Worm (Caenorhabditis elegans) whole organism, mixed stage, embryonic: ENCODE results near the gene F37B12.3.

ENCODE experiments used
- M03D4.4 ChIP-seq: sonication (generic microtip); optimal IDR thresholded peaks from 2 replicates; lab custom pipeline; 2017; ENCODE audit warnings: mild to moderate bottlenecking, missing genetic modification characterization, missing compliant biosample characterization
- bed-3 ChIP-seq: fragments of 200-800 bp; sonication (Bioruptor generic); optimal IDR thresholded peaks from 3 replicates; lab custom pipeline; 2018; ENCODE audit warnings: mild to moderate bottlenecking, missing genetic modification characterization, moderate library complexity, missing compliant biosample characterization
- blmp-1 ChIP-seq: fragments of 150-350 bp; optimal IDR thresholded peaks from 2 replicates; lab custom pipeline; 2014; ENCODE audit warnings: missing biosample characterization, missing genetic modification characterization
- ceh-39 ChIP-seq: fragments of 150-350 bp; optimal IDR thresholded peaks from 2 replicates; lab custom pipeline; 2014; ENCODE audit warnings: missing biosample characterization, missing genetic modification characterization
- ceh-43 ChIP-seq: fragments of 200-800 bp; sonication (Bioruptor generic); optimal IDR thresholded peaks from 2 replicates; lab custom pipeline; 2018; ENCODE audit warnings: mild to moderate bottlenecking, missing genetic modification characterization, moderate library complexity, missing compliant biosample characterization
- ceh-83 ChIP-seq: fragments of 200-800 bp; sonication (Bioruptor generic); optimal IDR thresholded peaks from 2 replicates; lab custom pipeline; 2018; ENCODE audit warnings: mild to moderate bottlenecking, missing genetic modification characterization, missing compliant biosample characterization
- ces-1 ChIP-seq: fragments of 150-350 bp; optimal IDR thresholded peaks from 2 replicates; lab custom pipeline; 2014; ENCODE audit warnings: missing biosample characterization, missing genetic modification reagents, missing genetic modification characterization
- cnd-1 ChIP-seq: fragments of 200-800 bp; sonication (Bioruptor generic); optimal IDR thresholded peaks from 2 replicates; lab custom pipeline; 2018; ENCODE audit warnings: mild to moderate bottlenecking, missing genetic modification characterization, missing compliant biosample characterization
- drap-1 ChIP-seq: fragments of 200-800 bp; sonication (Bioruptor generic); optimal IDR thresholded peaks from 3 replicates; lab custom pipeline; 2018; ENCODE audit warnings: mild to moderate bottlenecking, missing genetic modification characterization, missing compliant biosample characterization
- elt-1 ChIP-seq: sonication (generic microtip); optimal IDR thresholded peaks from 2 replicates; lab custom pipeline; 2017; ENCODE audit warnings: missing genetic modification characterization, mild to moderate bottlenecking, missing compliant biosample characterization, antibody characterized with exemption, moderate library complexity, borderline replicate concordance; ENCODE audit not compliant: insufficient read depth
- elt-3 ChIP-seq: fragments of 150-350 bp; optimal IDR thresholded peaks from 2 replicates; lab custom pipeline; 2014; ENCODE audit warnings: missing biosample characterization, missing genetic modification characterization
- flh-1 ChIP-seq: fragments of 200-800 bp; sonication (Bioruptor generic); optimal IDR thresholded peaks from 2 replicates; lab custom pipeline; 2018; ENCODE audit warnings: mild to moderate bottlenecking, missing genetic modification characterization, moderate library complexity, missing compliant biosample characterization
- ham-2 ChIP-seq: fragments of 200-800 bp; sonication (Bioruptor generic); optimal IDR thresholded peaks from 2 replicates; lab custom pipeline; 2018; ENCODE audit warnings: mild to moderate bottlenecking, missing genetic modification characterization, missing compliant biosample characterization
- hlh-1 ChIP-seq: fragments of 150-350 bp; optimal IDR thresholded peaks from 2 replicates; lab custom pipeline; 2014; ENCODE audit warnings: missing biosample characterization, missing genetic modification reagents, missing genetic modification characterization
- lin-13 ChIP-seq: fragments of 150-350 bp; optimal IDR thresholded peaks from 2 replicates; lab custom pipeline; 2014; ENCODE audit warnings: missing biosample characterization, missing genetic modification characterization
- lin-32 ChIP-seq: fragments of 200-800 bp; sonication (Bioruptor generic); optimal IDR thresholded peaks from 2 replicates; lab custom pipeline; 2018; ENCODE audit warnings: mild to moderate bottlenecking, missing genetic modification characterization, missing compliant biosample characterization
- mab-5 ChIP-seq: fragments of 150-350 bp; optimal IDR thresholded peaks from 2 replicates; lab custom pipeline; 2014; ENCODE audit warnings: missing biosample characterization, missing genetic modification characterization
- mep-1 ChIP-seq: fragments of 150-350 bp; optimal IDR thresholded peaks from 2 replicates; lab custom pipeline; 2017; ENCODE audit warnings: missing biosample characterization, missing genetic modification reagents, missing genetic modification characterization, inconsistent platforms
- mls-2 ChIP-seq: sonication (generic microtip); optimal IDR thresholded peaks from 2 replicates; lab custom pipeline; 2016; ENCODE audit warnings: mild to moderate bottlenecking, missing genetic modification characterization, moderate library complexity, missing compliant biosample characterization
- nhr-12 ChIP-seq: fragments of 150-350 bp; optimal IDR thresholded peaks from 2 replicates; lab custom pipeline; 2014; ENCODE audit warnings: missing biosample characterization, missing genetic modification characterization
- nhr-237 ChIP-seq: fragments of 150-350 bp; optimal IDR thresholded peaks from 2 replicates; lab custom pipeline; 2014; ENCODE audit warnings: missing biosample characterization, missing genetic modification characterization
- nhr-28 ChIP-seq: fragments of 150-350 bp; optimal IDR thresholded peaks from 2 replicates; lab custom pipeline; 2014; ENCODE audit warnings: missing biosample characterization, missing genetic modification characterization
- nhr-76 ChIP-seq: sonication (generic microtip); optimal IDR thresholded peaks from 2 replicates; lab custom pipeline; 2017; ENCODE audit warnings: missing biosample characterization, missing genetic modification characterization
- pha-4 ChIP-seq: fragments of 150-350 bp; optimal IDR thresholded peaks from 2 replicates; lab custom pipeline; 2018; ENCODE audit warnings: missing biosample characterization, missing genetic modification reagents, missing genetic modification characterization
- sem-2 ChIP-seq: fragments of 200-800 bp; sonication (Bioruptor generic); optimal IDR thresholded peaks from 2 replicates; lab custom pipeline; 2018; ENCODE audit warnings: mild to moderate bottlenecking, missing genetic modification characterization, missing compliant biosample characterization
- snpc-4 ChIP-seq: fragments of 150-350 bp; optimal IDR thresholded peaks from 2 replicates; lab custom pipeline; 2014; ENCODE audit warnings: missing biosample characterization, missing genetic modification characterization
- sptf-1 ChIP-seq: sonication (generic microtip); optimal IDR thresholded peaks from 2 replicates; lab custom pipeline; 2017; ENCODE audit warnings: mild to moderate bottlenecking, missing genetic modification characterization, moderate library complexity, missing compliant biosample characterization
- tbx-8 ChIP-seq: fragments of 200-800 bp; sonication (Bioruptor generic); optimal IDR thresholded peaks from 2 replicates; lab custom pipeline; 2018; ENCODE audit warnings: mild to moderate bottlenecking, missing genetic modification characterization, moderate library complexity, missing compliant biosample characterization
- unc-120 ChIP-seq: sonication (generic microtip); optimal IDR thresholded peaks from 2 replicates; lab custom pipeline; 2017; ENCODE audit warnings: missing genetic modification characterization, missing compliant biosample characterization; ENCODE audit not compliant: poor library complexity, severe bottlenecking
- unc-39 ChIP-seq: fragments of 150-350 bp; optimal IDR thresholded peaks from 2 replicates; lab custom pipeline; 2014; ENCODE audit warnings: missing biosample characterization, missing genetic modification characterization
- unc-62 ChIP-seq: fragments of 150-350 bp; optimal IDR thresholded peaks from 2 replicates; lab custom pipeline; 2014; ENCODE audit warnings: missing biosample characterization, missing genetic modification reagents, missing genetic modification characterization

The F37B12.3 gene

DNA sequence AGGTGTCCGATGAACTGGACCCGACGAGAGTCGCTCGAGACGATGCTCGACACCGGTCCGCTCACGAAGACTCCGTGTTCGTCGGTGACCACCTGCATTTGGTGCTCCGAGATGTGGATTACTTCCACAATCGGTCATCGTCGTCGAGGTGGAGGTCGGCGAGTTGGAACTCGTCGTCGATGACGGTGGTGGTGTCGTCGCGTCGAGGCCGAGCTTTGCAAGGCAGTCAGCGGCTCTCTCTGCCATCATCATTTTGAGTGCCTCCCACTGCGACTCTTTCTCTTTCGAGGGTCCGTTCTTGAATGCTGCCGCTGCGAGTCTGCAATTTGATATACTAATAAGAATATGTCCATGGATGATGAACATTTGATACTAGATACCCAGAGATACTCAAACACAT lies 33.5 kb downstream of the F37B12.3 start:
- TF ChIP-seq sptf-1 (tag; lab: Kevin White, UChicago) (no peak), hlh-1 (tag; lab: Kevin White, UChicago) (no peak), lin-32 (GFP tag; lab: Kevin White, UChicago) (no peak), snpc-4 (tag; lab: Kevin White, UChicago) (no peak), sem-2 (GFP tag; lab: Kevin White, UChicago) (no peak), M03D4.4 (no peak), ham-2 (GFP tag; lab: Kevin White, UChicago) (no peak), ces-1 (GFP tag; lab: Kevin White, UChicago) (no peak), ceh-39 (tag; lab: Kevin White, UChicago) (no peak), cnd-1 (tag; lab: Kevin White, UChicago) (no peak), drap-1 (GFP tag; lab: Kevin White, UChicago) (no peak), nhr-237 (tag; lab: Kevin White, UChicago) (no peak), blmp-1 (no peak), elt-3 (tag; lab: Kevin White, UChicago) (no peak), nhr-28 (tag; lab: Kevin White, UChicago) (no peak), mls-2 (no peak), ceh-83 (GFP tag; lab: Kevin White, UChicago) (no peak), bed-3 (GFP tag; lab: Kevin White, UChicago) (no peak)
- TF ChIP-seq, all 35 proteins: peak for 0

- TF ChIP-seq mls-2 = no peak
- TF ChIP-seq blmp-1 = no peak
- TF ChIP-seq lin-32 (GFP tag; lab: Kevin White, UChicago) = no peak
- no peak for TF ChIP-seq unc-120 (tag; lab: Kevin White, UChicago)
- TF ChIP-seq tbx-8 (GFP tag; lab: Kevin White, UChicago) = no peak
- TF ChIP-seq drap-1 (GFP tag; lab: Kevin White, UChicago) = no peak
- no peak for TF ChIP-seq mep-1 (tag; lab: Kevin White, UChicago)
- TF ChIP-seq unc-62 (GFP tag; lab: Kevin White, UChicago) = no peak
- no peak for TF ChIP-seq nhr-76 (tag; lab: Kevin White, UChicago)
- TF ChIP-seq elt-1 (tag; lab: Kevin White, UChicago) = no peak
- no peak for TF ChIP-seq unc-39 (tag; lab: Kevin White, UChicago)
- no peak for TF ChIP-seq ces-1 (GFP tag; lab: Kevin White, UChicago)
- TF ChIP-seq mab-5 (tag; lab: Kevin White, UChicago) = no peak
- TF ChIP-seq nhr-237 (tag; lab: Kevin White, UChicago) = no peak
- no peak for TF ChIP-seq snpc-4 (tag; lab: Kevin White, UChicago)
- no peak for TF ChIP-seq cnd-1 (tag; lab: Kevin White, UChicago)
- no peak for TF ChIP-seq lin-13 (tag; lab: Kevin White, UChicago)
- no peak for TF ChIP-seq pha-4
- TF ChIP-seq flh-1 (GFP tag; lab: Kevin White, UChicago) = no peak
- no peak for TF ChIP-seq nhr-12
Measured at ce11 chrII:9005067-9005466, 36.1 kb downstream of the F37B12.3 start, which contains the start of gene F44G4.7. TSS of gene F44G4.7 (minus strand) at chrII:9005167.

DNA sequence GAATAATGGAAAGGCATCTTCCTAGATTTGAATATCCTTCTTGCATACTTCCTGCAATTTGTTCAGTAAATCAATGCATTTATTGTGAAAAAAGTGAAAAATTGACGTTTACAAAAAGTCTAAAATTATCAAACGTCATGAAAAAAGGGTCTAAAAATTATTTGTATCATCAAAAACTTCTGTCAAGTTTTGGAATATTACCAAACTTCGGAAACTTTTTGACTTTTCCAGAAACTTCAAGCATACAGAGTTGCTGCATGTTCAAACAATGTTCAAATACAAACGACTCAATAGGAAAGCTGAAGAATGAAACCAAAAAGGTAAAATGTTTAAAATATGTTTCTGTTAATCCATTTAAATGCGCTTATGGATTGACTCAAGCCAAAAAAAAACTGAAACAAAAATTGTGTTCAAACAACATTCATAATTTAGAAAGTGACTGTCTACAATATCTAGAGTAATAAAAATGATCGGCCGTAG lies 39.4 kb downstream of the F37B12.3 start, which contains the start of gene F44G4.6:
F44G4.6 (minus strand) TSS at position 51 of the 480 bp plus-strand sequence.
- TF ChIP-seq unc-39 (tag; lab: Kevin White, UChicago) (no peak), lin-13 (tag; lab: Kevin White, UChicago) (no peak), unc-120 (tag; lab: Kevin White, UChicago) (no peak), unc-62 (GFP tag; lab: Kevin White, UChicago) (no peak), mep-1 (tag; lab: Kevin White, UChicago) (no peak), sptf-1 (tag; lab: Kevin White, UChicago) (no peak), elt-1 (tag; lab: Kevin White, UChicago) (no peak), snpc-4 (tag; lab: Kevin White, UChicago) (no peak), sem-2 (GFP tag; lab: Kevin White, UChicago) (no peak), nhr-28 (tag; lab: Kevin White, UChicago) (no peak), pha-4 (no peak), flh-1 (GFP tag; lab: Kevin White, UChicago) (no peak), drap-1 (GFP tag; lab: Kevin White, UChicago) (no peak), ces-1 (GFP tag; lab: Kevin White, UChicago) (no peak), nhr-12 (no peak), ceh-43 (GFP tag; lab: Kevin White, UChicago) (no peak), elt-3 (tag; lab: Kevin White, UChicago) (no peak), ham-2 (GFP tag; lab: Kevin White, UChicago) (no peak)
- TF ChIP-seq, all 35 proteins: peak for 0
